Worm (Caenorhabditis elegans) whole organism, L1 larva: ENCODE data around the gene glp-1.

Experiments
- F16B12.6 ChIP-seq: fragments of 150-350 bp; optimal IDR thresholded peaks from 2 replicates; lab custom pipeline; 2014; ENCODE audit warnings: missing biosample characterization, missing genetic modification characterization
- aha-1 ChIP-seq: fragments of 150-350 bp; optimal IDR thresholded peaks from 2 replicates; lab custom pipeline; 2014; ENCODE audit warnings: missing biosample characterization, missing genetic modification characterization
- aly-2 ChIP-seq: fragments of 150-350 bp; optimal IDR thresholded peaks from 2 replicates; lab custom pipeline; 2014; ENCODE audit warnings: missing biosample characterization, missing genetic modification characterization
- blmp-1 ChIP-seq: fragments of 150-350 bp; optimal IDR thresholded peaks from 2 replicates; lab custom pipeline; 2014; ENCODE audit warnings: missing biosample characterization, missing genetic modification characterization
- ceh-82 ChIP-seq, 3 experiments: fragments of 150-350 bp in 1 of 3; sonication (generic microtip) in 2 of 3; optimal IDR thresholded peaks; 2 replicates each; lab custom pipeline; 2014 to 2017; ENCODE audit warnings: missing biosample characterization in 3 of 3, missing genetic modification characterization in 3 of 3
- dpl-1 ChIP-seq, 3 experiments: fragments of 150-350 bp in 2 of 3; sonication (generic microtip) in 1 of 3; optimal IDR thresholded peaks; 2 replicates each; lab custom pipeline; 2014 to 2017; ENCODE audit warnings: missing biosample characterization in 3 of 3, missing genetic modification characterization in 3 of 3, missing genetic modification reagents in 3 of 3
- efl-1 ChIP-seq, 4 experiments: fragments of 150-350 bp; optimal IDR thresholded peaks in 3 of 4; peaks in 1 of 4; 1 replicate in 1 of 4; 2 replicates in 3 of 4; lab custom pipeline; 2014; ENCODE audit warnings: missing biosample characterization in 2 of 4, missing genetic modification characterization in 2 of 4, missing genetic modification reagents in 2 of 4
- egl-13 ChIP-seq: sonication (generic microtip); optimal IDR thresholded peaks from 2 replicates; lab custom pipeline; 2016; ENCODE audit warnings: missing genotype, missing genetic modification reagents, missing genetic modification characterization, missing compliant biosample characterization
- elt-3 ChIP-seq, 6 experiments: fragments of 150-350 bp in 1 of 6; sonication (generic microtip); optimal IDR thresholded peaks; 2 replicates each; lab custom pipeline; 2017 to 2018; ENCODE audit warnings: missing biosample characterization in 6 of 6, missing genetic modification characterization in 6 of 6, inconsistent platforms in 1 of 6
- grh-1 ChIP-seq: fragments of 200-800 bp; sonication (Bioruptor generic); IDR thresholded peaks from 2 replicates; pipeline ENCODE4 v1.3.6; 2022; ENCODE audit warnings: missing genetic modification reagents, missing genetic modification characterization, missing compliant biosample characterization
- isw-1 ChIP-seq: fragments of 200-800 bp; sonication (Bioruptor generic); IDR thresholded peaks from 2 replicates; pipeline ENCODE4 v1.3.6; 2022; ENCODE audit warnings: missing genetic modification characterization, missing compliant biosample characterization
- lin-14 ChIP-seq: fragments of 200-800 bp; sonication (Bioruptor generic); optimal IDR thresholded peaks from 2 replicates; lab custom pipeline; 2018; ENCODE audit warnings: mild to moderate bottlenecking, missing genetic modification characterization, moderate library complexity, missing compliant biosample characterization
- lin-15B ChIP-seq: fragments of 150-350 bp; sonication (generic microtip); optimal IDR thresholded peaks from 3 replicates; lab custom pipeline; 2014; ENCODE audit warnings: missing biosample characterization, missing genetic modification characterization
- lin-35 ChIP-seq, 2 experiments: fragments of 150-350 bp; optimal IDR thresholded peaks; 2 replicates each; lab custom pipeline; 2014; ENCODE audit warnings: missing biosample characterization in 2 of 2, missing genetic modification characterization in 2 of 2, missing genetic modification reagents in 2 of 2
- mab-9 ChIP-seq: fragments of 200-800 bp; sonication (Bioruptor generic); IDR thresholded peaks from 2 replicates; pipeline ENCODE4 v1.3.6; 2022; ENCODE audit warnings: missing genetic modification reagents, missing genetic modification characterization, missing compliant biosample characterization
- mep-1 ChIP-seq: fragments of 150-350 bp; optimal IDR thresholded peaks from 2 replicates; lab custom pipeline; 2014; ENCODE audit warnings: missing biosample characterization, missing genetic modification characterization
- nhr-11 ChIP-seq: fragments of 150-350 bp; optimal IDR thresholded peaks from 2 replicates; lab custom pipeline; 2014; ENCODE audit warnings: missing biosample characterization, missing genetic modification characterization
- nhr-20 ChIP-seq: sonication (generic microtip); optimal IDR thresholded peaks from 2 replicates; lab custom pipeline; 2016; ENCODE audit warnings: mild to moderate bottlenecking, missing genetic modification characterization, missing compliant biosample characterization
- nhr-85 ChIP-seq: sonication (generic microtip); peaks from one replicate; lab custom pipeline; 2016; ENCODE audit warnings: missing genetic modification characterization, inconsistent platforms, missing compliant biosample characterization
- nhr-90 ChIP-seq: sonication (generic microtip); optimal IDR thresholded peaks from 2 replicates; lab custom pipeline; 2016; ENCODE audit warnings: mild to moderate bottlenecking, missing genetic modification characterization, missing compliant biosample characterization; ENCODE audit not compliant: poor library complexity
- pag-3 ChIP-seq: sonication (generic microtip); optimal IDR thresholded peaks from 2 replicates; lab custom pipeline; 2017; ENCODE audit warnings: missing genetic modification characterization, mild to moderate bottlenecking, missing compliant biosample characterization, antibody characterized with exemption, borderline replicate concordance; ENCODE audit not compliant: insufficient read depth
- rnt-1 ChIP-seq: sonication (generic microtip); optimal IDR thresholded peaks from 2 replicates; lab custom pipeline; 2016; ENCODE audit warnings: mild to moderate bottlenecking, missing genetic modification characterization, moderate library complexity, missing compliant biosample characterization
- sox-4 ChIP-seq: sonication (generic microtip); optimal IDR thresholded peaks from 2 replicates; lab custom pipeline; 2016; ENCODE audit warnings: missing genetic modification characterization, missing compliant biosample characterization
- tbx-2 ChIP-seq: sonication (generic microtip); optimal IDR thresholded peaks from 2 replicates; lab custom pipeline; 2016; ENCODE audit warnings: missing genetic modification characterization, missing compliant biosample characterization
- tlp-1 ChIP-seq: fragments of 150-350 bp; optimal IDR thresholded peaks from 2 replicates; lab custom pipeline; 2014; ENCODE audit warnings: missing biosample characterization, missing genetic modification characterization
- unc-130 ChIP-seq: fragments of 150-350 bp; optimal IDR thresholded peaks from 2 replicates; lab custom pipeline; 2017; ENCODE audit warnings: missing biosample characterization, missing genetic modification characterization, inconsistent platforms
- unc-30 ChIP-seq: sonication (generic microtip); optimal IDR thresholded peaks from 2 replicates; lab custom pipeline; 2017; ENCODE audit warnings: missing biosample characterization, missing genetic modification characterization
- unc-86 ChIP-seq: sonication (generic microtip); optimal IDR thresholded peaks from 2 replicates; lab custom pipeline; 2016; ENCODE audit warnings: missing genetic modification characterization, missing compliant biosample characterization

The glp-1 gene

DNA sequence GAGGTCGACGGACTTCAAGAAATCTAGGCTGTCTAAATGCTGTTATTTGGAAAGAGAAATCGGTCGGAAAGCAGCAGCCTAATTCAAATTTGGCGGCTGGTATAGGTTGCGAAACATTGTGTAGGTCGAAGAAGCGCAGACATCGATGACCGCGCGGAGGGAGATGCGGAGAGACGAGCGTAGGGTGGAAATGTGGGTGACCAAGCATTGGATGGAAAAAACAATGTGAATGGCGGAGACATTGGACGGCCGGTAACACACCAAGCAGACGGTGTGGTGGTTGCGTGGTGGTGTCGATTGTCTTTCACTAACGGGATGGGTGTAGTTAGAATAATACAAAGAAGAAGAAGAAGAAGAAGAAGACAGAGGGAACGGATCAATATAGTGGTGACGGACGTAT is 20.4 kb downstream of the glp-1 start:
- no peak for TF ChIP-seq nhr-11 (tag; lab: Kevin White, UChicago)
- TF ChIP-seq efl-1 (optimal IDR thresholded peaks at IDR 0.05; lab: Kevin White, UChicago), result no peak
- peak; percentile 43 to 85 for TF ChIP-seq efl-1 (GFP tag; optimal IDR thresholded peaks at IDR 0.05 in 1 of 2; lab: Kevin White, UChicago)
- TF ChIP-seq blmp-1 (tag; lab: Kevin White, UChicago), result peak; percentile 23

DNA sequence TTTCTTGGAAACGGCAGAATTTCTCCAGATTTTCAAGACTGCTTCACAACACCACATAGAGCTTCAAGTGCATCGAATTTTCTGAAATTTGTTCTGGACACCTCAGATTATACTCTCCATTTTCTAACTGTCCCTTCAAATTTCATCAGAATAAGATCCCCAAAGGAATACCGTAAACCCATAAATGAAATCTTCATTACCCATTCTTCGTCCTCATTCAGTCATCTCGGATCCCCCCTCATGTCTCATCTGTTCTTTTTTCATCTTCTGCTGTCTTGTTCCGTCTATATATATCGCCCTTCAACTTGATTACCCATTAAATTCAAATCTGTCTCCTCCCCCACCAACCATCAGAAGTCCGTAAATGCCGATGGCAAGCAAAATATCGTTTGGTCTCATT is 22.0 kb downstream of the glp-1 start:
- TF ChIP-seq mep-1 (tag; lab: Kevin White, UChicago), result no peak
- peak; percentile 0 for TF ChIP-seq blmp-1 (tag; lab: Kevin White, UChicago)
- no peak for TF ChIP-seq F16B12.6 (tag; lab: Kevin White, UChicago)
- TF ChIP-seq, all 84 proteins: peak for 1

ce11 chrIII:9114649-9115048 is 22.6 kb downstream of the glp-1 start, which contains the start of gene ZK512.1:
Gene ZK512.1, plus strand, starts transcription at chrIII:9114949.
- no peak for TF ChIP-seq efl-1 (optimal IDR thresholded peaks at IDR 0.05; lab: Kevin White, UChicago)
- peak in 1 of 2 experiments; percentile 65 for TF ChIP-seq efl-1 (GFP tag; optimal IDR thresholded peaks at IDR 0.05 in 1 of 2; lab: Kevin White, UChicago)
- TF ChIP-seq ceh-82 (tag; optimal IDR thresholded peaks at IDR 0.05; lab: Kevin White, UChicago), result no peak

DNA sequence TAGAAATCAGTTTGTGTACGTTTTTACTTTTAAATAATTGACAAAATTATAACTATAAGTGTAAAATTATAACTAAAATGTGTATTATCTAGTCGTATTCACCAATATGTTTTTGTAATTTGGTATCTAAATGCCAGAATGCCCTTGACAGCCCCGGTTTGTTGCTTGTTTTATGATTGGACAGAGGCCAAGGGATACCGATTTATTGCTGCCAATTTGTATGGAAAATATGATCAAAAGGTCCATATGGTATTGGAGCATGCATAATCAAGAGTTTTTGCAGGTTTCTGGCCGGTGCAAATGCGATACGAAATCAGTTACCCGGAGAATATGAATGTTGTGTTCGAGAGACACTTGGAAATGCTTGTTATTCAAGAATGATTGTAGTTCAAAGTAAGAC is 23.7 kb downstream of the glp-1 start:
- TF ChIP-seq tlp-1 (tag; lab: Kevin White, UChicago), result no peak
- TF ChIP-seq egl-13 (tag; lab: Kevin White, UChicago), result no peak
- TF ChIP-seq aly-2 (tag; lab: Kevin White, UChicago), result no peak
- no peak for TF ChIP-seq unc-86 (tag; lab: Kevin White, UChicago)
- TF ChIP-seq lin-15B (tag; lab: Kevin White, UChicago), result no peak
- TF ChIP-seq aha-1, result no peak
- TF ChIP-seq ceh-82 (tag; optimal IDR thresholded peaks at IDR 0.05; lab: Kevin White, UChicago), result no peak
- no peak for TF ChIP-seq dpl-1 (GFP tag; optimal IDR thresholded peaks at IDR 0.05; lab: Kevin White, UChicago)
- no peak for TF ChIP-seq blmp-1 (tag; lab: Kevin White, UChicago)
- no peak for TF ChIP-seq mab-9
- TF ChIP-seq elt-3 (tag; optimal IDR thresholded peaks at IDR 0.05; lab: Kevin White, UChicago), result no peak
- no peak for TF ChIP-seq isw-1 (GFP tag; lab: Robert Waterston, UW)
- TF ChIP-seq, all 84 proteins: peak for 0

- TF ChIP-seq aly-2 (tag; lab: Kevin White, UChicago), result no peak
- no peak for TF ChIP-seq aha-1
- peak; percentile 36 for TF ChIP-seq rnt-1
- TF ChIP-seq nhr-20, result no peak
Measured at ce11 chrIII:9118314-9118850, 26.3 kb downstream of the glp-1 start, which contains the start of gene grl-11. Gene grl-11, minus strand, starts transcription at chrIII:9118364.

DNA sequence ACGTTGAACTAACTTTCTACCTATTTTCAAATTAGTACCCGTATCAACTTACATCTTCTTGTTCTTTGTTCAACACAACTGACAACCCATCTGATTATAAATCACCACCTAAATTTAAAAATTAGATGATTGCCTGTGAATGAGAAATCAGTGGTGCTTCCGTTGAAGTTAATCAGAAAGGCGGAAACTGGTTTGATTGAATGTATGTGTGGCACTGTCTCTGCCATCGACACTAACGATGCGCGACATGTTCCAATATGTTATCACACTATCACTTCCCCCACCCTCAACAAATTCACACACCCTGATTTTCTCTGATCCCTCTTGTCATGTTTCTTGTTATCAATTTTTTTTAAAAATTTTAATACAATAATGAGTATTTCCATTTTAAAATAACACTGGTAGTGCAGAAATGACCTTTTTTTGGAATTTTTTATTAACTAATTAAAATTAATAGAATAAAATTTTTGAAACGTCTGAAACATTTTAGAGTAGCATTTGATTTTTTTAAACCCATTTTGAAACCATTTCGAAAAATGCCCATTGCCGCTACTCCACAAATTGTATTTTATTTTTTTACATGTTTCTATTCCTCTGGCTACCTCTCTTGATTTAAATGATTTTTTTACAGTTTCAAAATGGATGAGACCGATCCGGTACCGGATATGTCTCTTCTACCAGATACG is 27.0 kb downstream of the glp-1 start, which contains the start of gene ced-11:
Gene ced-11 (plus strand): TSS at position 636 of the 686 bp plus-strand sequence.
- TF ChIP-seq nhr-90 (tag; lab: Kevin White, UChicago), result peak; percentile 5
- peak; percentile 23 for TF ChIP-seq blmp-1 (tag; lab: Kevin White, UChicago)
- TF ChIP-seq lin-15B (tag; lab: Kevin White, UChicago), result no peak
- TF ChIP-seq nhr-85, result peak; percentile 49
- TF ChIP-seq grh-1 (GFP tag; lab: Robert Waterston, UW), result peak; percentile 66
- TF ChIP-seq tbx-2, result peak; percentile 49
- peak in 5 of 6 experiments; percentile 25 to 81 (median 66) for TF ChIP-seq elt-3 (tag; optimal IDR thresholded peaks at IDR 0.05; lab: Kevin White, UChicago)
- TF ChIP-seq unc-30 (tag; lab: Kevin White, UChicago), result no peak
- peak; percentile 71 for TF ChIP-seq lin-14 (GFP tag; lab: Kevin White, UChicago)
- TF ChIP-seq sox-4 (tag; lab: Kevin White, UChicago), result no peak
- TF ChIP-seq unc-130 (tag; lab: Kevin White, UChicago), result peak; percentile 37
- peak; percentile 90 for TF ChIP-seq pag-3 (tag; lab: Kevin White, UChicago)
- peak in 1 of 2 experiments; percentile 20 for TF ChIP-seq lin-35 (GFP tag; optimal IDR thresholded peaks at IDR 0.05; lab: Kevin White, UChicago)
